Worm (Caenorhabditis elegans) whole organism, dauer: ENCODE results near the gene attf-5.

ENCODE experiments used
- unc-62 ChIP-seq: sonication (generic microtip); optimal IDR thresholded peaks from 2 replicates; lab custom pipeline; 2017; ENCODE audit warnings: missing biosample characterization, missing genetic modification reagents, missing genetic modification characterization

Gene attf-5

DNA sequence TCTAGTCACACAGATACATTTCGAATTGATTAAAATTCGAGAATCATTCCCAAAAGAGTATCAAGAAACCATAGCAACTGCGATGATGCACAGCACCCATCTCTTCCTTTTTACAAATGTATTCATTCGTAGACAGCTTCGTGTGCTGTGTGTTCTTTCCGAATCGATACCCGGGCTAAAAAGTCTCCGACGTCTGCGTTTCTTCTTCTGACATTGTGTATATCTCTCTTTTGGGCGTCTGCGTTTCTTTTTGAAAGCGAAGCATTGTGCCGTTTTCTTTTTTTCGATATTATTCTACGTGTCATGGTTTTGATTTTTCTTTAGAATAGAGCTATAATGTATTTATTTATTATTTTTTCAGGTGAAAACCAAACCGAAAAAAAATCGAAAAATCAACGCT is at the start of gene attf-5:
TSS of gene attf-5 (plus strand) at position 362 of the 400 bp plus-strand sequence.
- TF ChIP-seq unc-62 = no peak

DNA sequence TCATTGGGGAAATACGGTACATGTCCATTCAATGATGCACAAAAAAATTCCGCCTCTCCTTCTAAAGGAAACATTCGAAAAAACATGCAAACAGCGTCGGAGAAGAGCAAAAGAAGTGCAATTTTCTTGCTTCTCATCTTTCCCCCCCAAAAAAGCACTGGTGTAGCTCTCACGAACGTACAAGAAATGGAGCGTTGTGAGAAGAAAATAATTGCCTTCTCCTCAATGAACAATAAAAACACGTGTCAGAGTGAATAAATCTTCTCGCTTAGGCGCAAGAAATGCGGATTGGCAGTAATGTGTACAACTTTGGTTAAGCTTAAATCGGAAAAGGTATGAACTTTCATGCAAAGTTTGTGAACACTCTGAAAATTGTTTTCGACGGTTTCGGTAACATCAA is 39.8 kb upstream of the attf-5 start:
- TF ChIP-seq unc-62 = no peak

DNA sequence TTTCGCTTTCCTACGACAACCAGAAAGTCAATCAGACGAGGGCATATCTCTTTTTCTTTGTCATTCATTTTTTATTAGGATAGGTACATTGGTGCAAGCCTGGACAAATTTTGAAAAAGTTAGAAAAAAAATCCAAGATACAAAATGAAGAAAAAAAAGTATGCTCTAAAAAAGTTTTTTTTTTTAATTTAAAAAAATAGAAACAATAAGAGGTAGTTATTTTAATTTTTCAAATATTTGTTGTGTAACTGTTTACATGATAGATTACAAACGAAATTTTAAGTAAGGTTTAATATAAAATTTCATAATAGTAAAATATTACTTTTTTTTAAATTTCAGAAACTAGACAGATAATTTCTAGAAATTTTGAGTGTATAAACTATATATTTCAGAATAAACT is 28.5 kb upstream of the attf-5 start, which contains the start of gene aex-3:
TSS of gene aex-3 (minus strand) at position 101 of the 400 bp plus-strand sequence.
- TF ChIP-seq unc-62 = no peak

DNA sequence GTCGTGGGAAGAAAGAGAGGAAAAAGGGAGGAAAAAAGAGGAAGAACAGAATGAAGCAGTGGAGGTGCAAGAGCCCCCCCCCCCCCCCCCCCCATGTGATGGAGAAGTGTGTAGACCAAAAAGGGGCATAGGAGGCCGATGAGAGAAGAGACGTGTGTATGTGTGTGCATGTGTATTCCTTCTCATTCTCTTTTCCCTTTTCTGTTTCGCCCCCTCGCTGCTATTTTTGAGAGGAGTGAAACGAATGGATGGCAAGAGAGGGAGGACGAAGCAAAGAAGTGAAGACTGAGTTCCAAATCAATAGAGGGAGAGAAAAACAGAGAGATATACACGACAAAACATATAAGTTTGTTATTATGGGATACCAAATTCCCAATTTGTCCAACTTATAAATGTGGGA is 27.6 kb upstream of the attf-5 start:
- no peak for TF ChIP-seq unc-62

DNA sequence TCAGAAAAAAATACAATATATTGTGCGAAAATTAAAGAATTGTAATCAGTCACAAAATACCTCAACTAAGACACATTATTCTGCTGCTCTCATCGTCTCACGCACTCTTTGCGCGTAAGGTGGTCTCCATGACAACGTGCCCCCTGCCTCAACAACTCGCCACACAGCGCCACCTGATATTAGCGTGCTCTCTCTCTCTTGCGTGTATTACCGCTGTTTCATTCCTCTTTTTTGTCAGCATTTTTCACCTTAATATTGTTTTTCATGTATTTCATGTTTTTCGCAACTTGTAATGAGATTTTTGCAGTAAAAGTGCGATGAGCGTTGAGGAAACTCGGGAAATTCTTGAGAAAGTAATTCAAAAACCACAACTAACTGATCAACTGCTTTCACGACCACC is 24.7 kb upstream of the attf-5 start, which contains the start of gene dyf-11:
TSS of gene dyf-11 (plus strand) at position 301 of the 400 bp plus-strand sequence.
- no peak for TF ChIP-seq unc-62

DNA sequence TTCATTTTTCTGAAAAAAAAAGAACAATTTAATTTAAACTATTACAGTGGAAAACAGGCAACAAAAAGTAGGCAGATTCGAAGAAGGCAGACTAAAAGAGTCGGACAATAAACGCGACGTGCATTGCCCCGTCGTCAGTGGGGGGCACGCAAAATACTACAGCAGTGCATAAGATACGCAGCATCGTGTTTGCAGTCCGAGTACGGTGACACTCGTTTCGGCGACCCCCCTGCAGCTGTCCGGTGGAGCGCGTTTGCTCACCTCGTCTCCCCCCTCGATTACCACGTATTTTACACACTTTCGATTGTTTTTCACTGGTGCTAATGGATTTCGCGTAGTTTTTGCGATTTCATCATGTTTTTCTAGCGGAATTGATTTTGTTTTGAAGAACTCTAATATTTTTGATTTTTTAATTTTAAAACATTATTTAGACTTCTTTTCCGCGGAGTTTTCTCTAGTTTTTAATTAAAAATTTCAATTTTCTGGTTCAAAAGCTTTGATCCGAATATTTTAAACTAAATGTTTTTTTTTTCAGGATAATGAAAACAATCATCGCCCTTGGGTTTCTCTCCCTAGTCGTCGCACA is 20.0 kb upstream of the attf-5 start, which contains the start of the genes trap-2 and ile-2:
TSS of gene trap-2 (minus strand) at position 9 of the 586 bp plus-strand sequence.
TSS of gene ile-2 (plus strand) at position 536 of the 586 bp plus-strand sequence.
- no peak for TF ChIP-seq unc-62

DNA sequence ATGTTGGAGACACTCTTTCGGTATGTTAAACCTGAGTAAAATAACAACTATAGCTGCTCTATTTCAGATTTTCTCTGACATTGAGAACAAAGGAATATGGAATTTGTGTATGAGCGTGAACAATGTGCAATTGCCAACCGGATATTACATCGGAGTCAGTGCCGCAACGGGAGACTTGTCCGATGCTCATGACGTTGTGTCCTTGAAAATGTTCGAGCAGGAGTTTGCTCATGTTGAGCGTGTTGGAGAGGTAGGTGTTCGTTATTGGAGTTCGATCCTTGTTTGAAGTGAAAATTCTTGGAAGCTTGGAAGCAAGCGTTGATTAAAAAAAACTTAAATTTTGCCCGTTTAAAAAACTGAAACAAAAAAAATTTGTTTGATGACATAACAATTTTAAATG is 18.6 kb upstream of the attf-5 start:
- TF ChIP-seq unc-62 = no peak

DNA sequence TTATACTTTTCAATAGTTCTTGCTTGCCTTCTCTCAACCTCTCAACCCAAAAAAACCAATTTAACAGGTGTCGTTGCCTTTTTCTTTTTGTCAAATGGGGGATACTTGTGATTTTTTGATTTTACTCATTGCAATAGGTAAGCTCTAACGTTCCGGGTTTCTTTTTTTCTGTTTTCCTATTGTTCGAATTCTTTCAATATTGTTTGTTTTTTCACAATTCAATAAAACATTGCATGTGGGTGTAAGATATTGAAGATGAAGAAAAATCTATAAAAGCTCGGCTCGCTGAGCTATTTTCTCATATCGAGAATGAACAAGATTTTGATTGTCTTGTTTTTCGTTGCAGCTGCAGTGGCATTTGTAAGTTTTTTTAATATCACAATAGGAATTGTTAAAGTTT is 17.6 kb upstream of the attf-5 start, which contains the start of gene T04G9.7:
TSS of gene T04G9.7 (plus strand) at position 301 of the 400 bp plus-strand sequence.
- no peak for TF ChIP-seq unc-62

DNA sequence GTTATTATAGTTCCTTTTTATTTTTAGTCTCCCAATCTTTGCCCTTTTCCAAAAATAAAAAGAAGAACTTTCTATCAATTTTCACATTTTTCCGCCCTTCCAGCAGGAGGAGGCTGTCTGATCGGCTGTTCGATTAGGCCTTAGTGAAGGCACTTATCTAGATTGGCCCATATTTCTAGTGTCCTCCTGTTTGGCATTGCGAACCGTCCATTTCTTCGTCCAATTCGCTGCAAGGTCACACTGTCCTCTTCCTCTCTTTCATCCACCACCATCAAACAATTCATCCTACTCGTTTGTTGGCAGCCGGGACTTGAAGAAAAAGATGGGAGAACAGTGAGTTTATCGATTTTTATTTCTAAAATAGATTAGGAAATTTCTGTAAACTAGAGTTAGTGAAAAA is 16.0 kb upstream of the attf-5 start, which contains the start of gene T04G9.4:
TSS of gene T04G9.4 (plus strand) at position 293 of the 400 bp plus-strand sequence.
- no peak for TF ChIP-seq unc-62

DNA sequence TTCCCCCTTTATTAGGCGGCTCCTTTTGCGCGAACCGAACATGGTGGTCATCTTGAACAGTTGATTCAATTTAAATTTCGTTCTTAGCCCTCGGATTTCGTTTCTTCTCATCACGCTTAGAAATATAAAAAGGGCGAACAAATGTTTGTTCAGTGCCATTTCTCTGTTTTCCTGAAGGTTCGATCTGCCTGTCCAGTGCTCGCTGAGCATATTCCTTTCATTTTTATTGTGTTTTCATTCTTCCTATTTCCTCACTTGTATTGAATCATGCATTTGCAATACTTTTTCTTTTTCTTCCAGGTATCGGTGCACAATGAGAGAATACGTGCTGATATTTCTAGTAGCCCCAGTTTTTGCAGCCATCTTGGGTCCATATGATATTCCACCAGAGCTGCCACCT is 10.7 kb upstream of the attf-5 start, which contains the start of gene nas-15:
TSS of gene nas-15 (plus strand) at position 301 of the 400 bp plus-strand sequence.
- no peak for TF ChIP-seq unc-62

DNA sequence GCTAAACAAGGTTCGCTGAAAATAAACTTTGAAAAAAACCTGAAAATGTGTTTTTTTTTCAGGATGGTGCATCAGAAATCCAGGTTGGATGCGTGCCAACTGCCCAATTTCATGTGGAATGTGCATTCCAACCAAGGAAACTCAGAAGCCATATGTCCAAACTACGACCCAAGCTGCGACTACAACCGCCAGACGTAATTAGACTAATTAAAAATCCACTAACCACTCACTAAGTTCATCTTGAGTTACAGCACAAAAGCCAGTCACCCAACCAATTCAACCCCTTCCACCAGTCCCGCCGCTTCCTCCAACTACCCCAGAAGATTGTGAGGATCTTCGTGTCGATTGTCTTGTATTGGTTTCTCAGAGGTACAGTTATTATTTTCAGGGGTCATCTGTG is 8.9 kb upstream of the attf-5 start:
- no peak for TF ChIP-seq unc-62

DNA sequence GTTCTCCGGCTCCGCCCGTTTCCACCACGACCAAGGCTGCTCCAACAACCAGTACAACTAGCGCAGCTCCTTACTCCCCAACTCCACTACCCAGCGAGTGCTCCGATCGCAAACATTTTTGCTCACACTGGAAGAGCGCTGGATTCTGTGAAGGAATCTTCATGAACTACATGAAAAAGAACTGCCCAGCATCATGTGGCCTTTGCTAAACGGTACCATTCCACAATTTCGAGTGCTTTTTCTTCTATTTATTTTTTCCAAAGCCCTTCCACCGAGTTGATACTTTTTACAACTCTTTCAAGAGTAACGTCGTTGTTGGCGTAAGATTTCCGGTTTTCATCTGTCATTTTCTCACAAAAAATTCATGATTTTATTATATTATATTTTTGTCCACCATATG is 8.1 kb upstream of the attf-5 start:
- no peak for TF ChIP-seq unc-62

DNA sequence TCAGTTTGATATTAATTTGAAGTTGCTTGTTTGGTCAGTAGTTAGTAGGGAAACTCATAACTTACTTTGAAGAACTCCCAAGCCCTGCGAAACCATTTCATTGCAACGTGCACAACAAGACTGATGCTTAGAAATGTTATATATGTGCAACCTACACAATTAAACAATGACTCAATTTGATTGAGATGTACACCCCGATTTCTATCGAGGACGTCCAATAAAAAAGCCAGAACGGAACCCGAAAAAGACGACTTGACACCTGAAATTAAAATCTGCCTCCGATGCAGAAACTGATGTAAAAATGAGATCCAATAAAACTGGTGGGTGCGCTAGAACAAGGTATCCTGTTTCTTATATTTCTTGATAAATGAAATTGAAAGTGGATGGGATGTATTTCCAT is 3.3 kb upstream of the attf-5 start, which contains the start of gene T04G9.6:
TSS of gene T04G9.6 (minus strand) at position 101 of the 400 bp plus-strand sequence.
- no peak for TF ChIP-seq unc-62

DNA sequence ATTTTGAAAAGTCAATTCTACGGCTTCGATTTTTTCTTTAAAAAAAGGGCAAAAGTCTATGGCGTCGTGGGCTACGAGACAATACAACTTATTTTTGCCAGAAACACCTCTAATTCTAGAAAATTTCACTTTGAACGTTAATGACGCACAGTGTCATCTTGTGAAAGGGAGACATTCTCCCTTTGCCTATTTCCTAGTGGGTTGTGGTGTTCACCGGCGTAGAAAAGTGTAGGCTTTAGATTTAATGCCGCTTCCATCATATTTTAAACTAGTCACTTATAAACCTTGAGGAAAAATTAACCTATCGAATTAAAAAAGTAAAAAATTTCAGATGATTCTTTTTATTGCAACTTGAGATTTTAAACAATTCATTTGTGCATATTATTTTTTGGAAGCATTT is 2.8 kb upstream of the attf-5 start:
- no peak for TF ChIP-seq unc-62

DNA sequence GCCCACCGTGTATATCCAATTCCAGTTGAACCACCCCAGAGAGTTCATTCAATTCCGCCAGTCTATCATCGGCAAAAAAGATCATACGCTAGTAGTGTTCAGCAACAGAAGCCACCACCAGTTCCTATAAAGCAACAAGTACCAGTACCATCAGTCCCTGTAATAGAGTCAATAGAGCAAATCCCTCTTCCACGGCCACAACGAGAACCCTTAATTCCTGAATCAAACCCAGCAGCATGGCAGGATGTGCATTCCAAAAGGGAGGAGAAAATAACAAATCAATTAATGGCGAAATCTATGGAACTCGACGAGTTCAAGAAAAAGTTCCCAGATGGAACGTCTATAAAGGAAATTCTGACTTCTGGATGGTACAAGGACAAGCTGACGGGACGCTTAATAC is 1.7 kb downstream of the attf-5 start:
- no peak for TF ChIP-seq unc-62

DNA sequence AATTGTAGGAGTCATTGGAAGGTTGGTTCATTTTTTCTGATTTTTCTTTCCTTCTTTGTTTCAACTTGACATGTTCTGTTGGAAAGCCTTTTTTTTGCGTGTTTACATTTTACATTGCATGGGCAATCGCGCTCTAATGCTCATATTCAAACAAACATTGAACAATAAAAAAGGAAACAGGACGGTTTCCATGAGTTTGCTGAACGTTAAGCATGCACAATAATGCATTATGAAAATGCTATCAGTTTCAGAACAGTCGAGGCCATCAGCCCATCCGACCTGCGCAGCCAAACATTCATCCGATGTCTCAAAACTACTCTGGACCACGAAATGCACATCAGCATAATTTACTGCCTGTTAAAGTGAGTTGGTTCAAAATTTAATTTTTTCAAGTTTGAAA is 2.4 kb downstream of the attf-5 start:
- TF ChIP-seq unc-62 = no peak

DNA sequence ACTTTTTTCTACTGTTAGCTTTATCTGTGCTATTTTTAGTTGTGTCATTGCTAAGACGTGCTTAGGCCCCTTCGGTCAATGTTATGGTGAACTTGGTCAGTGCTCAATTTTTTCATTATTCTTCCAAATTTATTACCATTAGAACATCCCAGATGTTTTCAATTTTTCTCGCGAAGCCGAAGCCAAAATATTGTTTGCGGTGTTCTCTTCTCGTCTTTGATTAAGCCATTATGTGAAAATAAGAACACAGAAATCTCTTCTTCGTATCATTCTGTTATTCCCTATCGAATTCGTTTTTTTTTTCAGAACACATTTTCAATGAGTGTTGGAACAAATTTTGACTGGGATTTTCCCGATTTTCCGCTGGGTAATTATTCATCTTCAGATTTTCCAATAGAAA is 14.3 kb downstream of the attf-5 start, which contains the start of gene gtr-1:
TSS of gene gtr-1 (plus strand) at position 301 of the 400 bp plus-strand sequence.
- no peak for TF ChIP-seq unc-62

DNA sequence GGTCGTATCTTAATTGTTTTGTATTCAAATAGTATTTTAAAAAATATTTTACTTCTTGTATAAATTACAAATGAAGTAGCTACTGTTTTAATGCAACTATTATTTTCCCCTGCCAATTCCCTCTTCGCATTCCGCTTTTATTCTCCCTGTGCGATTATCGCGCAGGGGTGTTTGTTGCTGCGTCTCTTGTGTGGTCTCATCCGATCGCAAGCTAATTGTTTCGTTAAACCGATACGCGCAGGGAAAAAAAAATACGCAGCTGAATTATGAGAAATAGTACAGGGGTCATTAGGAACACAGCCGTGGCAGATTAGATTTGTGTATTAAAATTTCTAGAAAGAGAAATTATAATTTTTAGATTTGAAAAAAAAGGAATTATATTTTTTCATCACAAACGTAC is 18.4 kb downstream of the attf-5 start:
- TF ChIP-seq unc-62 = no peak
